In genomic region chrX:16044325-16044724, ce11 we compare ENCODE assay signal across 4 worm cellular contexts.
TF ChIP-seq lines count a peak whose summit lies in the region.

No protein-coding gene starts in this region.

TF ChIP-seq in whole organism, L4 larva, 104 proteins besides CTCF, POLR2A, EP300 and RAD21:
- TF ChIP-seq nhr-77 (tag; optimal IDR thresholded peaks at IDR 0.05; lab: Kevin White, UChicago) (no peak), set-16 (GFP tag; IDR thresholded peaks at IDR 0.05; lab: Robert Waterston, UW) (peak; percentile 63), snpc-1.2 (GFP tag; IDR thresholded peaks at IDR 0.05; lab: Robert Waterston, UW) (no peak), dve-1 (tag; optimal IDR thresholded peaks at IDR 0.05; lab: Kevin White, UChicago; ENCODE audit: insufficient read depth) (no peak), zip-11 (GFP tag; IDR thresholded peaks at IDR 0.05; lab: Robert Waterston, UW) (no peak), lin-38 (GFP tag; IDR thresholded peaks at IDR 0.05; lab: Robert Waterston, UW) (no peak), lin-29 (GFP tag; IDR thresholded peaks at IDR 0.05; lab: Robert Waterston, UW) (no peak), mes-2 (tag; optimal IDR thresholded peaks at IDR 0.05; lab: Kevin White, UChicago; ENCODE audit: poor library complexity, severe bottlenecking) (no peak), mdl-1 (tag; optimal IDR thresholded peaks at IDR 0.05; lab: Kevin White, UChicago) (no peak), unc-39 (tag; optimal IDR thresholded peaks at IDR 0.05; lab: Kevin White, UChicago) (no peak), F49E8.2 (tag; optimal IDR thresholded peaks at IDR 0.05; lab: Kevin White, UChicago; ENCODE audit: borderline replicate concordance) (no peak), Y48G9A.11 (GFP tag; IDR thresholded peaks at IDR 0.05; lab: Robert Waterston, UW) (no peak), dmd-8 (GFP tag; IDR thresholded peaks at IDR 0.05; lab: Robert Waterston, UW) (no peak), unc-62 (GFP tag; optimal IDR thresholded peaks at IDR 0.05 in 1 of 2; lab: Kevin White, UChicago) (peak in 1 of 2 experiments; percentile 48), unc-62 (tag; optimal IDR thresholded peaks at IDR 0.05; lab: Kevin White, UChicago) (no peak), ceh-82 (tag; optimal IDR thresholded peaks at IDR 0.05; lab: Kevin White, UChicago) (no peak), attf-4 (tag; optimal IDR thresholded peaks at IDR 0.05; lab: Kevin White, UChicago) (no peak)

TF ChIP-seq in whole organism, late embryonic, 69 proteins besides CTCF, POLR2A, EP300 and RAD21:
- TF ChIP-seq K09A11.1 (tag; optimal IDR thresholded peaks at IDR 0.05; lab: Kevin White, UChicago; ENCODE audit: insufficient read depth), result no peak
- TF ChIP-seq hlh-30 (tag; optimal IDR thresholded peaks at IDR 0.05; lab: Kevin White, UChicago; ENCODE audit: insufficient read depth), result no peak
- TF ChIP-seq unc-42 (tag; optimal IDR thresholded peaks at IDR 0.05; lab: Kevin White, UChicago), result peak; percentile 24

TF ChIP-seq in whole organism, mixed stage, embryonic, 35 proteins besides CTCF, POLR2A, EP300 and RAD21:
- TF ChIP-seq hlh-1 (tag; optimal IDR thresholded peaks at IDR 0.05; lab: Kevin White, UChicago) (peak; percentile 72), ces-1 (GFP tag; optimal IDR thresholded peaks at IDR 0.05; lab: Kevin White, UChicago) (peak; percentile 28), nhr-76 (tag; optimal IDR thresholded peaks at IDR 0.05; lab: Kevin White, UChicago) (no peak)

TF ChIP-seq in whole organism, young adult, 124 proteins besides CTCF, POLR2A, EP300 and RAD21:
- no peak for TF ChIP-seq lin-54 (GFP tag; optimal IDR thresholded peaks at IDR 0.05; lab: Kevin White, UChicago)
- 0 out of 2 replicates have a peak, but pooled peaks have one; percentile 12 for TF ChIP-seq nhr-120 (GFP tag; IDR thresholded peaks at IDR 0.05; lab: Robert Waterston, UW)
- TF ChIP-seq nhr-90 (tag; optimal IDR thresholded peaks at IDR 0.05; lab: Kevin White, UChicago), result no peak
- TF ChIP-seq ceh-27 (GFP tag; optimal IDR thresholded peaks at IDR 0.05; lab: Kevin White, UChicago), result no peak
- TF ChIP-seq bed-1 (GFP tag; IDR thresholded peaks at IDR 0.05; lab: Robert Waterston, UW), result no peak
- TF ChIP-seq zfh-2 (GFP tag; conservative IDR thresholded peaks at IDR 0.05; lab: Robert Waterston, UW), result peak; percentile 70
- no peak for TF ChIP-seq Y53G8AR.9 (GFP tag; conservative IDR thresholded peaks at IDR 0.05; lab: Robert Waterston, UW)
- TF ChIP-seq mxl-1 (tag; optimal IDR thresholded peaks at IDR 0.05; lab: Kevin White, UChicago), result no peak
- no peak for TF ChIP-seq F57C9.4 (tag; optimal IDR thresholded peaks at IDR 0.05; lab: Kevin White, UChicago)
- TF ChIP-seq fkh-3 (tag; optimal IDR thresholded peaks at IDR 0.05; lab: Kevin White, UChicago), result no peak
- TF ChIP-seq ztf-6 (GFP tag; IDR thresholded peaks at IDR 0.05; lab: Robert Waterston, UW), result no peak
